Worm (Caenorhabditis elegans) whole organism, L4 larva: ENCODE results near the gene T01B10.5.

Experiments used
- D1046.2 ChIP-seq: fragments of 200-800 bp; sonication (Bioruptor generic); IDR thresholded peaks from 2 replicates; pipeline ENCODE4 v1.3.6; 2022; ENCODE audit warnings: missing genetic modification characterization, missing compliant biosample characterization
- R02D3.7 ChIP-seq: fragments of 150-350 bp; sonication (generic microtip); optimal IDR thresholded peaks from 3 replicates; lab custom pipeline; 2014; ENCODE audit warnings: missing biosample characterization, missing genetic modification characterization
- T20F7.1 ChIP-seq: fragments of 200-800 bp; sonication (Bioruptor generic); optimal IDR thresholded peaks from 2 replicates; lab custom pipeline; 2018; ENCODE audit warnings: mild to moderate bottlenecking, missing genetic modification characterization, missing compliant biosample characterization
- Y48G9A.11 ChIP-seq: fragments of 200-800 bp; sonication (Bioruptor generic); IDR thresholded peaks from 2 replicates; pipeline ENCODE4 v1.3.6; 2022; ENCODE audit warnings: missing genetic modification reagents, missing genetic modification characterization, missing compliant biosample characterization
- Y75B8A.6 ChIP-seq: fragments of 200-800 bp; sonication (Bioruptor generic); IDR thresholded peaks from 2 replicates; pipeline ENCODE4 v1.3.6; 2022; ENCODE audit warnings: missing genetic modification reagents, missing genetic modification characterization, missing compliant biosample characterization
- aha-1 ChIP-seq: fragments of 150-350 bp; peaks from one replicate; lab custom pipeline; 2014; ENCODE audit warnings: missing biosample characterization, missing genetic modification characterization
- ama-1 ChIP-seq: fragments of 150-350 bp; optimal IDR thresholded peaks from 2 replicates; lab custom pipeline; 2014; ENCODE audit warnings: inconsistent platforms, mixed read lengths
- ceh-44 ChIP-seq: fragments of 200-800 bp; sonication (Bioruptor generic); IDR thresholded peaks from 2 replicates; pipeline ENCODE4 v1.3.6; 2022; ENCODE audit warnings: missing genetic modification reagents, missing genetic modification characterization, missing compliant biosample characterization
- ceh-82 ChIP-seq: sonication (generic microtip); optimal IDR thresholded peaks from 2 replicates; lab custom pipeline; 2017; ENCODE audit warnings: missing biosample characterization, missing genetic modification characterization
- daf-16 ChIP-seq, 3 experiments: sonication (generic microtip); optimal IDR thresholded peaks; 2 replicates each; lab custom pipeline; 2016 to 2017; ENCODE audit warnings: missing genetic modification characterization in 3 of 3, missing genetic modification reagents in 3 of 3, mild to moderate bottlenecking in 2 of 3, missing compliant biosample characterization in 2 of 3, missing biosample characterization in 1 of 3, moderate library complexity in 1 of 3
- daf-19 ChIP-seq: fragments of 200-800 bp; sonication (Bioruptor generic); conservative IDR thresholded peaks from 2 replicates; pipeline ENCODE4 v1.3.6; 2022; ENCODE audit warnings: missing genetic modification characterization, missing compliant biosample characterization
- daf-8 ChIP-seq: fragments of 200-800 bp; sonication (Bioruptor generic); IDR thresholded peaks from 2 replicates; pipeline ENCODE4 v1.3.6; 2022; ENCODE audit warnings: missing genetic modification characterization, missing compliant biosample characterization
- dmd-6 ChIP-seq: fragments of 200-800 bp; sonication (Bioruptor generic); IDR thresholded peaks from 2 replicates; pipeline ENCODE4 v1.3.6; 2022; ENCODE audit warnings: missing genetic modification reagents, missing genetic modification characterization, missing compliant biosample characterization
- dpl-1 ChIP-seq: fragments of 150-350 bp; optimal IDR thresholded peaks from 2 replicates; lab custom pipeline; 2014; ENCODE audit warnings: missing biosample characterization, missing genetic modification reagents, missing genetic modification characterization
- dve-1 ChIP-seq: sonication (generic microtip); optimal IDR thresholded peaks from 2 replicates; lab custom pipeline; 2017; ENCODE audit warnings: antibody characterized with exemption, mild to moderate bottlenecking, missing genetic modification characterization, missing compliant biosample characterization; ENCODE audit not compliant: insufficient read depth
- egl-43 ChIP-seq: fragments of 200-800 bp; sonication (Bioruptor generic); IDR thresholded peaks from 2 replicates; pipeline ENCODE4 v1.3.6; 2022; ENCODE audit warnings: missing genetic modification reagents, missing genetic modification characterization, missing compliant biosample characterization
- fkh-10 ChIP-seq: fragments of 150-350 bp; optimal IDR thresholded peaks from 2 replicates; lab custom pipeline; 2014; ENCODE audit warnings: missing biosample characterization, missing genetic modification reagents, missing genetic modification characterization
- hif-1 ChIP-seq, 2 experiments: sonication (generic microtip); optimal IDR thresholded peaks; 2 replicates each; lab custom pipeline; 2016 to 2017; ENCODE audit warnings: missing compliant biosample characterization in 2 of 2, missing genetic modification characterization in 2 of 2, missing genetic modification reagents in 2 of 2, missing genotype in 2 of 2, mild to moderate bottlenecking in 1 of 2
- hlh-11 ChIP-seq: fragments of 200-800 bp; sonication (Bioruptor generic); optimal IDR thresholded peaks from 2 replicates; lab custom pipeline; 2018; ENCODE audit warnings: mild to moderate bottlenecking, missing genetic modification characterization, missing compliant biosample characterization
- hlh-30 ChIP-seq: sonication (generic microtip); optimal IDR thresholded peaks from 2 replicates; lab custom pipeline; 2017; ENCODE audit warnings: antibody characterized with exemption, mild to moderate bottlenecking, missing genetic modification characterization, missing compliant biosample characterization; ENCODE audit not compliant: insufficient read depth
- hmg-1.1 ChIP-seq: fragments of 200-800 bp; sonication (Bioruptor generic); IDR thresholded peaks from 2 replicates; pipeline ENCODE4 v1.3.6; 2022; ENCODE audit warnings: missing genetic modification reagents, missing genetic modification characterization, missing compliant biosample characterization
- lin-38 ChIP-seq: fragments of 200-800 bp; sonication (Bioruptor generic); IDR thresholded peaks from 2 replicates; pipeline ENCODE4 v1.3.6; 2022; ENCODE audit warnings: missing genetic modification reagents, missing genetic modification characterization, missing compliant biosample characterization
- lsy-2 ChIP-seq, 2 experiments: fragments of 150-350 bp in 1 of 2; sonication (generic microtip) in 1 of 2; optimal IDR thresholded peaks; 2 replicates each; lab custom pipeline; 2014 to 2017; ENCODE audit warnings: missing biosample characterization in 2 of 2, missing genetic modification characterization in 2 of 2
- madf-5 ChIP-seq, 2 experiments: fragments of 200-800 bp; sonication (Bioruptor generic); IDR thresholded peaks; 2 replicates each; pipeline ENCODE4 v1.3.6; 2022; ENCODE audit warnings: missing compliant biosample characterization in 2 of 2, missing genetic modification characterization in 2 of 2
- madf-9 ChIP-seq: fragments of 200-800 bp; sonication (Bioruptor generic); conservative IDR thresholded peaks from 2 replicates; pipeline ENCODE4 v1.3.6; 2022; ENCODE audit warnings: missing genetic modification reagents, missing genetic modification characterization, missing compliant biosample characterization
- mdt-29 ChIP-seq: fragments of 200-800 bp; sonication (Bioruptor generic); IDR thresholded peaks from 2 replicates; pipeline ENCODE4 v1.3.6; 2022; ENCODE audit warnings: missing genetic modification reagents, missing genetic modification characterization, missing compliant biosample characterization
- mep-1 ChIP-seq: fragments of 150-350 bp; sonication (generic microtip); optimal IDR thresholded peaks from 3 replicates; lab custom pipeline; 2014; ENCODE audit warnings: missing biosample characterization, missing genetic modification characterization
- mes-2 ChIP-seq: sonication (generic microtip); optimal IDR thresholded peaks from 2 replicates; lab custom pipeline; 2016; ENCODE audit warnings: missing genotype, mild to moderate bottlenecking, missing genetic modification characterization, missing compliant biosample characterization; ENCODE audit not compliant: poor library complexity, severe bottlenecking
- nhr-10 ChIP-seq: fragments of 150-350 bp; optimal IDR thresholded peaks from 2 replicates; lab custom pipeline; 2014; ENCODE audit warnings: missing biosample characterization, missing genetic modification characterization
- nhr-102 ChIP-seq: sonication (generic microtip); optimal IDR thresholded peaks from 2 replicates; lab custom pipeline; 2016; ENCODE audit warnings: mild to moderate bottlenecking, missing genetic modification characterization, moderate library complexity, missing compliant biosample characterization
- nhr-28 ChIP-seq: fragments of 150-350 bp; optimal IDR thresholded peaks from 2 replicates; lab custom pipeline; 2014; ENCODE audit warnings: missing biosample characterization, missing genetic modification characterization
- nhr-48 ChIP-seq: sonication (generic microtip); optimal IDR thresholded peaks from 2 replicates; lab custom pipeline; 2016; ENCODE audit warnings: mild to moderate bottlenecking, missing genetic modification characterization, missing compliant biosample characterization
- nhr-6 ChIP-seq: fragments of 150-350 bp; optimal IDR thresholded peaks from 2 replicates; lab custom pipeline; 2014; ENCODE audit warnings: missing biosample characterization, missing genetic modification characterization
- nhr-76 ChIP-seq: fragments of 150-350 bp; optimal IDR thresholded peaks from 2 replicates; lab custom pipeline; 2014; ENCODE audit warnings: missing biosample characterization, missing genetic modification characterization
- nhr-77 ChIP-seq: fragments of 150-350 bp; optimal IDR thresholded peaks from 2 replicates; lab custom pipeline; 2014; ENCODE audit warnings: missing biosample characterization, missing genetic modification characterization
- php-3 ChIP-seq: fragments of 200-800 bp; sonication (Bioruptor generic); IDR thresholded peaks from 2 replicates; pipeline ENCODE4 v1.3.6; 2022; ENCODE audit warnings: missing genetic modification reagents, missing genetic modification characterization, missing compliant biosample characterization
- pqm-1 ChIP-seq: sonication (generic microtip); optimal IDR thresholded peaks from 2 replicates; lab custom pipeline; 2017; ENCODE audit warnings: missing biosample characterization, missing genetic modification characterization
- set-16 ChIP-seq: fragments of 200-800 bp; sonication (Bioruptor generic); IDR thresholded peaks from 2 replicates; pipeline ENCODE4 v1.3.6; 2022; ENCODE audit warnings: missing genetic modification reagents, missing genetic modification characterization, missing compliant biosample characterization
- skn-1 ChIP-seq: fragments of 150-350 bp; optimal IDR thresholded peaks from 2 replicates; lab custom pipeline; 2014; ENCODE audit warnings: missing biosample characterization, missing genetic modification characterization
- spr-3 ChIP-seq: fragments of 200-800 bp; sonication (Bioruptor generic); optimal IDR thresholded peaks from 2 replicates; lab custom pipeline; 2018; ENCODE audit warnings: mild to moderate bottlenecking, missing genetic modification characterization, missing compliant biosample characterization
- unc-62 ChIP-seq, 3 experiments: fragments of 150-350 bp in 1 of 3; sonication (generic microtip); optimal IDR thresholded peaks in 2 of 3; peaks in 1 of 3; 1 replicate in 1 of 3; 2 replicates in 2 of 3; lab custom pipeline; 2014 to 2017; ENCODE audit warnings: missing biosample characterization in 3 of 3, missing genetic modification characterization in 3 of 3, missing genetic modification reagents in 3 of 3, missing genotype in 1 of 3
- zfp-3 ChIP-seq: fragments of 200-800 bp; sonication (Bioruptor generic); conservative IDR thresholded peaks from 2 replicates; pipeline ENCODE4 v1.3.6; 2022; ENCODE audit warnings: missing genetic modification reagents, missing genetic modification characterization, missing compliant biosample characterization
- zip-2 ChIP-seq: fragments of 150-350 bp; optimal IDR thresholded peaks from 2 replicates; lab custom pipeline; 2014; ENCODE audit warnings: missing biosample characterization, missing genetic modification characterization
- ztf-11 ChIP-seq: fragments of 150-350 bp; optimal IDR thresholded peaks from 2 replicates; lab custom pipeline; 2014; ENCODE audit warnings: missing biosample characterization, missing genetic modification characterization
- ztf-7 ChIP-seq: fragments of 150-350 bp; optimal IDR thresholded peaks from 2 replicates; lab custom pipeline; 2014; ENCODE audit warnings: missing biosample characterization, missing genetic modification characterization

Gene T01B10.5

DNA sequence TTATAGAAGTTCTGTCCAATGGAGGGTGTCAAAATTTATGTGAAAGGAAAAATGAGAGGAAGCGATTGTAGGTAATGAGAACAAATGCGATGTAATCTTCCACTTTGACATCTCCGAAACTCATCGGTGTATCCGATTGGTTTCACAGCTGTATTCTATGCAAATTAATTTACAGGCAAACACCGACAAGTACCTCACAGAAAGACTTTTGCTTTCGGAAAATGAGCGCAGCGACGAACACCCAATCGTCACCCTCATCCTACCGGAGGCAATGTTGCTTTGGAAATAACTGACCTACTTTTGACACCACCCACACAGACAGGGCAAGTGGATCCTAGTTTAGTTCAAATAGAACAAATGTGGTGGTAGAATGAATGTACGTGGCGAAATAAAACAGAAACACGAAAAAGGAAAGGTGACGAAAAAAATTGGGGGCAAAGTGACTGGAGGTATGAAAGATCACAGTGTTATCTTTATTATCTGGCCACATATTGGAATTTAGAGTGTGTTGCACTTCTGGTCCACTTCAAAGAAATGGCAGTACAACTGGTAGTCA is 31.1 kb upstream of the T01B10.5 start:
- no peak for TF ChIP-seq T20F7.1 (GFP tag; lab: Kevin White, UChicago)
- TF ChIP-seq madf-9 (GFP tag; lab: Robert Waterston, UW), result no peak
- TF ChIP-seq egl-43 (GFP tag; lab: Robert Waterston, UW), result no peak
- TF ChIP-seq ama-1, result no peak
- TF ChIP-seq ceh-44 (GFP tag; lab: Robert Waterston, UW), result no peak
- TF ChIP-seq unc-62 (GFP tag; optimal IDR thresholded peaks at IDR 0.05 in 1 of 2; lab: Kevin White, UChicago), result peak in 1 of 2 experiments; percentile 57
- TF ChIP-seq unc-62 (tag; optimal IDR thresholded peaks at IDR 0.05; lab: Kevin White, UChicago), result no peak
- TF ChIP-seq nhr-48 (tag; lab: Kevin White, UChicago), result no peak
- TF ChIP-seq lin-38, result no peak
- peak; percentile 94 for TF ChIP-seq aha-1 (tag; lab: Kevin White, UChicago)
- no peak for TF ChIP-seq fkh-10 (GFP tag; lab: Kevin White, UChicago)
- no peak for TF ChIP-seq daf-19 (GFP tag; lab: Robert Waterston, UW)
- TF ChIP-seq R02D3.7 (tag; lab: Kevin White, UChicago), result no peak
- no peak for TF ChIP-seq skn-1 (tag; lab: Kevin White, UChicago)
- TF ChIP-seq hlh-11, result no peak

DNA sequence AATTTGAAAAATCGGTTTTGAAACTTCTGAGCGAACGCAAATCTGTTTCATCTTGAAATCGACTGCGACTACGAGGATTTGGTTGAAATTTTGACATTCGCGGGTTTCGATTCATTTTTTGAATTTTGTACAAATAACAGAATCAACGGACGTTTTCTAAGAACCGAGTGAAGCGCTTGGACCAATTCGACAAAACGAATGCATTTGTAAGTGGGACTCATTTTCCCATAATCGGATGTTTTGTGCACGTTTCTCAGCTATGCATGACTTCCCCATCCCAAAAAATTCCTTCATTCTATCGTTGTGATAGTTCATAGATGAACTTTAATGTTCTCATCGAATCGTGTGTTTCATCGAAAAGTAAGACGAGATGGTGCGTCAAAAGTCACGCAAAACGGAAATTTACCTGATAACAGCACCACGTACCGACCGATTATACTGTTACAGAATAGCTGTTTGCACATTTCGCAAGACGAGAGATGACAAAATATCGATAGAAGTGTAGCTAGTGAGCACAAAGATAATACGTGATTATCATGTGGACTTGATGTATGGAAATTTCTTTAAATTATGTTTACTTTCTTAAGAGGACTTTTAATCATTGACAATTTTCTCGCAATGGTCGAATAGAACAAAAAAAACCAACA is 24.9 kb upstream of the T01B10.5 start, which contains the start of gene mec-10:
Gene mec-10 (minus strand): TSS at position 189 of the 647 bp plus-strand sequence.
- TF ChIP-seq dmd-6 (GFP tag; lab: Robert Waterston, UW) (peak; percentile 81), mep-1 (tag; lab: Kevin White, UChicago) (no peak), daf-16 (GFP tag; optimal IDR thresholded peaks at IDR 0.05; lab: Kevin White, UChicago) (no peak), daf-16 (tag; optimal IDR thresholded peaks at IDR 0.05; lab: Kevin White, UChicago) (peak; percentile 75), ceh-82 (tag; lab: Kevin White, UChicago) (no peak), daf-8 (no peak), nhr-76 (tag; lab: Kevin White, UChicago) (no peak), nhr-77 (tag; lab: Kevin White, UChicago) (peak; percentile 28), zfp-3 (GFP tag; lab: Robert Waterston, UW) (no peak), D1046.2 (GFP tag; lab: Robert Waterston, UW) (no peak), unc-62 (GFP tag; optimal IDR thresholded peaks at IDR 0.05 in 1 of 2; lab: Kevin White, UChicago) (no peak), unc-62 (tag; optimal IDR thresholded peaks at IDR 0.05; lab: Kevin White, UChicago) (no peak), dve-1 (tag; lab: Kevin White, UChicago) (peak; percentile 76), aha-1 (tag; lab: Kevin White, UChicago) (peak; percentile 96), nhr-48 (tag; lab: Kevin White, UChicago) (peak; percentile 14), set-16 (GFP tag; lab: Robert Waterston, UW) (no peak), pqm-1 (tag; lab: Kevin White, UChicago) (peak; percentile 92), hif-1 (tag; optimal IDR thresholded peaks at IDR 0.05; lab: Kevin White, UChicago) (peak in 1 of 2 experiments; percentile 84), nhr-102 (tag; lab: Kevin White, UChicago) (peak; percentile 34), nhr-6 (peak; percentile 13), hlh-30 (tag; lab: Kevin White, UChicago) (peak; percentile 47), php-3 (GFP tag; lab: Robert Waterston, UW) (peak; percentile 50; the same call in 1 of the 2 replicates), dpl-1 (GFP tag; lab: Kevin White, UChicago) (no peak), hlh-11 (peak; percentile 67), zip-2 (tag; lab: Kevin White, UChicago) (no peak), nhr-28 (tag; lab: Kevin White, UChicago) (peak; percentile 68), madf-9 (GFP tag; lab: Robert Waterston, UW) (no peak)
- TF ChIP-seq, all 104 proteins: peak for 14

DNA sequence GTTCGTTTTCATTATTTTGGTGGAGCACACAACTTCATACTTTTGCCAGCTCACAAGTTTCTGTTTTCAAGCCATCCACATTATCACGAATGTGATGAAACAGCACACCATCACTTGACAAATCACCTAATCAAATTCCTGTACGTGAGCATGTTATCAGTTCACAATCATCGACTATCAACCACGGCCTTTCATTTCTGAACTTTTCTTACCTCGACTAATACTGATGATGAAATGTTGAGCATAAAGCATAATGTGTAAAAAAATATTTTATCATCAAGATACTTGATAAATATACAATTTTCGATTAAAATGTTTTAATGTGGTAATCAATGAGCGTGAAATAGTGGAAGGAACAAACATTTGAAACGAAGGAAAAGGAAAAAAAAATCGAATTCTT is 21.6 kb upstream of the T01B10.5 start:
- TF ChIP-seq mdt-29 (GFP tag; lab: Robert Waterston, UW) (0 out of 2 replicates have a peak, but pooled peaks have one; percentile 38), spr-3 (GFP tag; lab: Kevin White, UChicago) (no peak), aha-1 (tag; lab: Kevin White, UChicago) (peak; percentile 90), nhr-6 (peak; percentile 67), madf-5 (GFP tag; IDR thresholded peaks at IDR 0.05; lab: Robert Waterston, UW) (no peak), mep-1 (tag; lab: Kevin White, UChicago) (peak; percentile 79), nhr-102 (tag; lab: Kevin White, UChicago) (peak; percentile 85), hmg-1.1 (no peak), nhr-10 (tag; lab: Kevin White, UChicago) (peak; percentile 63), ztf-7 (tag; lab: Kevin White, UChicago) (peak; percentile 76), fkh-10 (GFP tag; lab: Kevin White, UChicago) (no peak), Y48G9A.11 (GFP tag; lab: Robert Waterston, UW) (no peak), mes-2 (tag; lab: Kevin White, UChicago) (peak; percentile 7), Y75B8A.6 (no peak), ztf-11 (tag; lab: Kevin White, UChicago) (no peak), lsy-2 (tag; optimal IDR thresholded peaks at IDR 0.05; lab: Kevin White, UChicago) (peak in 1 of 2 experiments; percentile 45)
